Worm (Caenorhabditis elegans): ENCODE data around the gene T18D3.5.

The T18D3.5 gene

ce11 chrX:12449262-12449942 is 14.2 kb upstream of the T18D3.5 start, which contains the start of gene T18D3.6:
Gene T18D3.6, plus strand, starts transcription at chrX:12449892.
- no peak for TF ChIP-seq efl-3 (GFP tag; optimal IDR thresholded peaks at IDR 0.05)
- no peak for TF ChIP-seq lin-13 (GFP tag; optimal IDR thresholded peaks at IDR 0.05)
- TF ChIP-seq unc-62 (GFP tag; optimal IDR thresholded peaks at IDR 0.05): no peak
- no peak for TF ChIP-seq F16B12.6 (tag; optimal IDR thresholded peaks at IDR 0.05)
- TF ChIP-seq nhr-71 (tag; optimal IDR thresholded peaks at IDR 0.05): peak; percentile 4
- no peak for TF ChIP-seq ama-1 (optimal IDR thresholded peaks at IDR 0.05)
- TF ChIP-seq ceh-63 (GFP tag; optimal IDR thresholded peaks at IDR 0.05): no peak
- no peak for TF ChIP-seq hlh-4 (tag; optimal IDR thresholded peaks at IDR 0.05)
- peak; percentile 60 for TF ChIP-seq lin-14 (GFP tag; optimal IDR thresholded peaks at IDR 0.05)
- TF ChIP-seq xbp-1 (tag; optimal IDR thresholded peaks at IDR 0.05): no peak
- no peak for TF ChIP-seq egl-27 (tag; optimal IDR thresholded peaks at IDR 0.05)
- TF ChIP-seq elt-2 (tag; optimal IDR thresholded peaks at IDR 0.05): peak; percentile 3
- TF ChIP-seq blmp-1 (tag; optimal IDR thresholded peaks at IDR 0.05): peak; percentile 4
- TF ChIP-seq lin-35 (GFP tag; optimal IDR thresholded peaks at IDR 0.05): peak in 1 of 2 experiments; percentile 15
- peak; percentile 25 for TF ChIP-seq snu-23 (GFP tag; optimal IDR thresholded peaks at IDR 0.05)
- TF ChIP-seq lin-15B (tag; optimal IDR thresholded peaks at IDR 0.05): no peak
- TF ChIP-seq nhr-47 (tag; optimal IDR thresholded peaks at IDR 0.05): no peak
- no peak for TF ChIP-seq ceh-90 (tag; optimal IDR thresholded peaks at IDR 0.05)
- no peak for TF ChIP-seq ztf-4 (tag; optimal IDR thresholded peaks at IDR 0.05)
- no peak for TF ChIP-seq hlh-17 (GFP tag; optimal IDR thresholded peaks at IDR 0.05; ENCODE audit: borderline replicate concordance)
- no peak for TF ChIP-seq fkh-4 (tag; optimal IDR thresholded peaks at IDR 0.05; ENCODE audit: borderline replicate concordance)
- no peak for TF ChIP-seq nhr-11 (tag; optimal IDR thresholded peaks at IDR 0.05)
- TF ChIP-seq rnt-1 (tag; optimal IDR thresholded peaks at IDR 0.05): peak; percentile 19
- peak; percentile 23 for TF ChIP-seq nhr-20 (tag; optimal IDR thresholded peaks at IDR 0.05)
- no peak for TF ChIP-seq lin-39 (tag; optimal IDR thresholded peaks at IDR 0.05)
- no peak for TF ChIP-seq C16A3.4 (tag; optimal IDR thresholded peaks at IDR 0.05)
- TF ChIP-seq nhr-84 (tag; optimal IDR thresholded peaks at IDR 0.05): no peak
- no peak for TF ChIP-seq pag-3 (tag; optimal IDR thresholded peaks at IDR 0.05; ENCODE audit: borderline replicate concordance, insufficient read depth)
- no peak for TF ChIP-seq ztf-11 (tag; optimal IDR thresholded peaks at IDR 0.05)
- TF ChIP-seq aha-1 (tag; optimal IDR thresholded peaks at IDR 0.05): no peak
- no peak for TF ChIP-seq irx-1 (tag; optimal IDR thresholded peaks at IDR 0.05)
- peak in 1 of 2 experiments; percentile 7 for TF ChIP-seq mdl-1 (tag; optimal IDR thresholded peaks at IDR 0.05)

- TF ChIP-seq rnt-1 (tag; optimal IDR thresholded peaks at IDR 0.05) (no peak), elt-2 (tag; optimal IDR thresholded peaks at IDR 0.05) (no peak), tbx-2 (tag; optimal IDR thresholded peaks at IDR 0.05) (no peak), ceh-82 (tag; optimal IDR thresholded peaks at IDR 0.05) (no peak), nhr-47 (tag; optimal IDR thresholded peaks at IDR 0.05) (no peak), lin-15B (tag; optimal IDR thresholded peaks at IDR 0.05) (no peak), efl-1 (optimal IDR thresholded peaks at IDR 0.05) (no peak), efl-1 (GFP tag; optimal IDR thresholded peaks at IDR 0.05 in 1 of 2) (no peak)
Measured at ce11 chrX:12451258-12451657, 12.3 kb upstream of the T18D3.5 start.

ce11 chrX:12452143-12452570 is 11.4 kb upstream of the T18D3.5 start:
- no peak for TF ChIP-seq snpc-4 (tag; optimal IDR thresholded peaks at IDR 0.05)
- TF ChIP-seq ama-1 (optimal IDR thresholded peaks at IDR 0.05): no peak
- 0 out of 2 replicates have a peak, but pooled peaks have one; percentile 19 for TF ChIP-seq ceh-88 (GFP tag; IDR thresholded peaks at IDR 0.05)
- no peak for TF ChIP-seq unc-130 (tag; optimal IDR thresholded peaks at IDR 0.05)
- no peak for TF ChIP-seq pag-3 (tag; optimal IDR thresholded peaks at IDR 0.05; ENCODE audit: borderline replicate concordance, insufficient read depth)
- TF ChIP-seq nhr-237 (tag; optimal IDR thresholded peaks at IDR 0.05): no peak
- no peak for TF ChIP-seq efl-1 (optimal IDR thresholded peaks at IDR 0.05)
- TF ChIP-seq efl-1 (GFP tag; optimal IDR thresholded peaks at IDR 0.05 in 1 of 2): no peak
- no peak for TF ChIP-seq mef-2 (tag; optimal IDR thresholded peaks at IDR 0.05)
- no peak for TF ChIP-seq fkh-4 (tag; optimal IDR thresholded peaks at IDR 0.05; ENCODE audit: borderline replicate concordance)
- TF ChIP-seq mep-1 (tag; optimal IDR thresholded peaks at IDR 0.05): peak; percentile 50
- no peak for TF ChIP-seq sup-37 (GFP tag; optimal IDR thresholded peaks at IDR 0.05)
- TF ChIP-seq C04F5.9 (tag; optimal IDR thresholded peaks at IDR 0.05): no peak
- TF ChIP-seq irx-1 (tag; optimal IDR thresholded peaks at IDR 0.05): peak; percentile 9
- no peak for TF ChIP-seq hlh-17 (GFP tag; optimal IDR thresholded peaks at IDR 0.05; ENCODE audit: borderline replicate concordance)
- no peak for TF ChIP-seq unc-98 (GFP tag; IDR thresholded peaks at IDR 0.05)
- no peak for TF ChIP-seq C34B4.2 (tag; optimal IDR thresholded peaks at IDR 0.05)
- TF ChIP-seq zip-4 (GFP tag; optimal IDR thresholded peaks at IDR 0.05): no peak
- TF ChIP-seq lir-3 (tag; optimal IDR thresholded peaks at IDR 0.05; ENCODE audit: poor library complexity): no peak
- peak; percentile 75 for TF ChIP-seq nhr-47 (tag; optimal IDR thresholded peaks at IDR 0.05)
- TF ChIP-seq egl-27 (tag; optimal IDR thresholded peaks at IDR 0.05): no peak
- no peak for TF ChIP-seq ztf-4 (tag; optimal IDR thresholded peaks at IDR 0.05)
